Worm (Caenorhabditis elegans): ENCODE data around the gene tftc-1.

Gene tftc-1

ce11 chrIV:2408437-2408836 is 59.4 kb downstream of the tftc-1 start (continued):
- TF ChIP-seq ceh-20 (GFP tag; IDR thresholded peaks at IDR 0.05) (peak; percentile 21; the same call in 1 of the 2 replicates), unc-39 (tag; optimal IDR thresholded peaks at IDR 0.05) (no peak), fos-1 (tag; optimal IDR thresholded peaks at IDR 0.05) (no peak), dmd-8 (GFP tag; IDR thresholded peaks at IDR 0.05) (peak; percentile 86; the same call in 1 of the 2 replicates), lin-39 (tag; optimal IDR thresholded peaks at IDR 0.05) (no peak), php-3 (GFP tag; IDR thresholded peaks at IDR 0.05) (peak; percentile 66; the same call in 1 of the 2 replicates), ctbp-1 (GFP tag; IDR thresholded peaks at IDR 0.05) (peak; percentile 94), cey-2 (tag; optimal IDR thresholded peaks at IDR 0.05; ENCODE audit: borderline replicate concordance, insufficient read depth) (no peak), mep-1 (tag; optimal IDR thresholded peaks at IDR 0.05) (peak; percentile 93), daf-8 (GFP tag; IDR thresholded peaks at IDR 0.05) (no peak), zip-11 (GFP tag; IDR thresholded peaks at IDR 0.05) (no peak), ztf-11 (tag; optimal IDR thresholded peaks at IDR 0.05) (no peak), ama-1 (optimal IDR thresholded peaks at IDR 0.05) (peak; percentile 51), ceh-32 (tag; optimal IDR thresholded peaks at IDR 0.05; ENCODE audit: poor library complexity) (peak; percentile 8), daf-16 (GFP tag; optimal IDR thresholded peaks at IDR 0.05) (peak; percentile 75 to 81), daf-16 (tag; optimal IDR thresholded peaks at IDR 0.05) (peak; percentile 69), fkh-10 (GFP tag; optimal IDR thresholded peaks at IDR 0.05) (peak; percentile 72), saeg-2 (GFP tag; IDR thresholded peaks at IDR 0.05) (no peak), madf-5 (GFP tag; IDR thresholded peaks at IDR 0.05) (peak in 1 of 2 experiments; percentile 86; a peak in 2 of 4 replicates), zip-2 (tag; optimal IDR thresholded peaks at IDR 0.05) (peak; percentile 26), mdl-1 (tag; optimal IDR thresholded peaks at IDR 0.05) (peak in 1 of 2 experiments; percentile 29), ceh-82 (tag; optimal IDR thresholded peaks at IDR 0.05) (no peak), hif-1 (tag; optimal IDR thresholded peaks at IDR 0.05) (peak in 1 of 2 experiments; percentile 69), nhr-28 (tag; optimal IDR thresholded peaks at IDR 0.05) (peak; percentile 45), Y105C5A.15 (GFP tag; IDR thresholded peaks at IDR 0.05) (peak; percentile 77), ZK337.2 (GFP tag; IDR thresholded peaks at IDR 0.05) (peak; percentile 71; the same call in 1 of the 2 replicates), dmd-6 (GFP tag; IDR thresholded peaks at IDR 0.05) (peak; percentile 81), madf-9 (GFP tag; conservative IDR thresholded peaks at IDR 0.05) (peak; percentile 87), egl-43 (GFP tag; IDR thresholded peaks at IDR 0.05) (peak; percentile 95), nhr-76 (tag; optimal IDR thresholded peaks at IDR 0.05) (no peak), ZK546.5 (tag; optimal IDR thresholded peaks at IDR 0.05) (peak in 1 of 2 experiments; percentile 4), tag-97 (GFP tag; IDR thresholded peaks at IDR 0.05) (no peak), nhr-48 (tag; optimal IDR thresholded peaks at IDR 0.05) (peak; percentile 74), F10B5.3 (tag; optimal IDR thresholded peaks at IDR 0.05) (peak; percentile 59), Y48G9A.11 (GFP tag; IDR thresholded peaks at IDR 0.05) (peak; percentile 85), ceh-62 (tag; optimal IDR thresholded peaks at IDR 0.05) (no peak), lsy-2 (tag; optimal IDR thresholded peaks at IDR 0.05) (peak in 1 of 2 experiments; percentile 86), T20F7.1 (GFP tag; optimal IDR thresholded peaks at IDR 0.05) (no peak), set-16 (GFP tag; IDR thresholded peaks at IDR 0.05) (peak; percentile 78), nhr-42 (GFP tag; IDR thresholded peaks at IDR 0.05) (peak; percentile 79; the same call in 1 of the 2 replicates), dpl-1 (GFP tag; optimal IDR thresholded peaks at IDR 0.05) (peak; percentile 52), lin-38 (GFP tag; IDR thresholded peaks at IDR 0.05) (peak; percentile 89), nhr-41 (GFP tag; IDR thresholded peaks at IDR 0.05) (peak; percentile 55; the same call in 1 of the 2 replicates), nhr-6 (tag; optimal IDR thresholded peaks at IDR 0.05) (peak; percentile 75), arid-1 (GFP tag; conservative IDR thresholded peaks at IDR 0.05) (peak; percentile 80), D1046.2 (GFP tag; IDR thresholded peaks at IDR 0.05) (peak; percentile 81; the same call in 1 of the 2 replicates), gei-8 (GFP tag; optimal IDR thresholded peaks at IDR 0.05) (peak; percentile 92), pha-4 (GFP tag; IDR thresholded peaks at IDR 0.05) (peak; percentile 82), pha-4 (tag; optimal IDR thresholded peaks at IDR 0.05) (no peak), nhr-11 (tag; optimal IDR thresholded peaks at IDR 0.05) (peak; percentile 66), Y75B8A.6 (GFP tag; IDR thresholded peaks at IDR 0.05) (peak; percentile 71; the same call in 1 of the 2 replicates), zag-1 (tag; optimal IDR thresholded peaks at IDR 0.05) (no peak)

All from whole organism, L4 larva.